Worm (Caenorhabditis elegans): Measurements from ENCODE around the gene W04D12.1.

W04D12.1 gene

DNA sequence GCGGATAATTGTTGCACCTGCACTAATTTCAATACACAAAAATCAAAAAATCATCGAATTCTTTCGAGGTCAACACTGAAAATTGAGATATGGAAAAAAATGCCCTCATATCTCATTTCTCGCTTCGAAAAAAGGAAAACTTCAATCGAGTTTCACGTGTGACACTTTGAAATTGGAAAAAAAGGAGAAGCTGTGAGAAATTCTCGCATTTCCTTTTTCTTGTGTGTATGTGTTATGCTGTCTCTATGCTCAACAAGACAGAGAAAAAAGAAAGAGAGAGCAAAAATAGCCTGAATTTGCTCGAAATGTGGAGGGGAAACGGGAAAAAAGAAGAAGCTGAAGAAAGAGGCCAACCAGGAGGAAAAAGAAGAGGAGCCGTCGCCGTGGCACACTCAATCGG, 9.7 kb downstream of the W04D12.1 start:
- TF ChIP-seq nhr-71 (tag; optimal IDR thresholded peaks at IDR 0.05) = peak; percentile 20
- no peak for TF ChIP-seq ztf-11 (tag; optimal IDR thresholded peaks at IDR 0.05)
- no peak for TF ChIP-seq nhr-28 (tag; optimal IDR thresholded peaks at IDR 0.05)
- TF ChIP-seq pax-3 (tag; optimal IDR thresholded peaks at IDR 0.05) = no peak
- peak; percentile 78 for TF ChIP-seq fkh-10 (GFP tag; optimal IDR thresholded peaks at IDR 0.05)
- peak; percentile 77 for TF ChIP-seq lin-14 (GFP tag; optimal IDR thresholded peaks at IDR 0.05)
- TF ChIP-seq lsy-2 (tag; optimal IDR thresholded peaks at IDR 0.05) = peak in 1 of 2 experiments; percentile 5
- peak; percentile 11 for TF ChIP-seq nhr-47 (tag; optimal IDR thresholded peaks at IDR 0.05)
- TF ChIP-seq efl-1 (optimal IDR thresholded peaks at IDR 0.05) = no peak
- peak in 1 of 2 experiments; percentile 27 for TF ChIP-seq efl-1 (GFP tag; optimal IDR thresholded peaks at IDR 0.05 in 1 of 2)
- TF ChIP-seq ceh-82 (tag; optimal IDR thresholded peaks at IDR 0.05) = peak in 1 of 3 experiments; percentile 38
- no peak for TF ChIP-seq C04F5.9 (tag; optimal IDR thresholded peaks at IDR 0.05)

- no peak for TF ChIP-seq isw-1 (GFP tag; IDR thresholded peaks at IDR 0.05)
- TF ChIP-seq rnt-1 (tag; optimal IDR thresholded peaks at IDR 0.05) = peak; percentile 9
- TF ChIP-seq C16A3.4 (tag; optimal IDR thresholded peaks at IDR 0.05) = no peak
- peak; percentile 12 for TF ChIP-seq swsn-7 (tag; optimal IDR thresholded peaks at IDR 0.05)
- no peak for TF ChIP-seq lin-14 (GFP tag; optimal IDR thresholded peaks at IDR 0.05)
- TF ChIP-seq hlh-17 (GFP tag; optimal IDR thresholded peaks at IDR 0.05; ENCODE audit: borderline replicate concordance) = no peak
- TF ChIP-seq ces-1 (GFP tag; optimal IDR thresholded peaks at IDR 0.05) = no peak
- no peak for TF ChIP-seq jun-1 (tag; optimal IDR thresholded peaks at IDR 0.05)
- TF ChIP-seq pax-3 (tag; optimal IDR thresholded peaks at IDR 0.05) = no peak
- no peak for TF ChIP-seq hpl-2 (GFP tag; optimal IDR thresholded peaks at IDR 0.05)
- peak; percentile 38 for TF ChIP-seq nhr-20 (tag; optimal IDR thresholded peaks at IDR 0.05)
- TF ChIP-seq nhr-11 (tag; optimal IDR thresholded peaks at IDR 0.05) = no peak
- no peak for TF ChIP-seq nhr-12 (tag; optimal IDR thresholded peaks at IDR 0.05)
- no peak for TF ChIP-seq C34B4.2 (tag; optimal IDR thresholded peaks at IDR 0.05)
- TF ChIP-seq nhr-237 (tag; optimal IDR thresholded peaks at IDR 0.05) = no peak
- TF ChIP-seq tlp-1 (tag; optimal IDR thresholded peaks at IDR 0.05) = no peak
- no peak for TF ChIP-seq unc-62 (GFP tag; optimal IDR thresholded peaks at IDR 0.05)
- no peak for TF ChIP-seq nhr-84 (tag; optimal IDR thresholded peaks at IDR 0.05)
- TF ChIP-seq nhr-19 (GFP tag; conservative IDR thresholded peaks at IDR 0.05) = 0 out of 2 replicates have a peak, but pooled peaks have one; percentile 2
- TF ChIP-seq lir-3 (tag; optimal IDR thresholded peaks at IDR 0.05; ENCODE audit: poor library complexity) = peak; percentile 1
- peak; percentile 19 for TF ChIP-seq elt-2 (tag; optimal IDR thresholded peaks at IDR 0.05)
- TF ChIP-seq efl-1 (optimal IDR thresholded peaks at IDR 0.05) = peak; percentile 24 to 71
- TF ChIP-seq efl-1 (GFP tag; optimal IDR thresholded peaks at IDR 0.05 in 1 of 2) = peak; percentile 80 to 97
- TF ChIP-seq dsc-1 (tag; optimal IDR thresholded peaks at IDR 0.05) = peak; percentile 11
- no peak for TF ChIP-seq lin-15B (tag; optimal IDR thresholded peaks at IDR 0.05)
- no peak for TF ChIP-seq ceh-88 (GFP tag; IDR thresholded peaks at IDR 0.05)
- no peak for TF ChIP-seq nhr-85 (tag)
- no peak for TF ChIP-seq ceh-90 (tag; optimal IDR thresholded peaks at IDR 0.05)
- TF ChIP-seq fkh-4 (tag; optimal IDR thresholded peaks at IDR 0.05; ENCODE audit: borderline replicate concordance) = no peak
- TF ChIP-seq grh-1 (GFP tag; IDR thresholded peaks at IDR 0.05) = no peak
- TF ChIP-seq egl-27 (tag; optimal IDR thresholded peaks at IDR 0.05) = no peak
- no peak for TF ChIP-seq pqm-1 (tag; optimal IDR thresholded peaks at IDR 0.05)
- TF ChIP-seq dpl-1 (GFP tag; optimal IDR thresholded peaks at IDR 0.05) = peak; percentile 43 to 78 (median 60)
- no peak for TF ChIP-seq ceh-8 (GFP tag; optimal IDR thresholded peaks at IDR 0.05)
- TF ChIP-seq lin-39 (tag; optimal IDR thresholded peaks at IDR 0.05) = no peak
- no peak for TF ChIP-seq egl-13 (tag; optimal IDR thresholded peaks at IDR 0.05)
- peak; percentile 54 for TF ChIP-seq nhr-71 (tag; optimal IDR thresholded peaks at IDR 0.05)
- no peak for TF ChIP-seq mdl-1 (tag; optimal IDR thresholded peaks at IDR 0.05)
- TF ChIP-seq blmp-1 (tag; optimal IDR thresholded peaks at IDR 0.05) = no peak
- TF ChIP-seq unc-86 (tag; optimal IDR thresholded peaks at IDR 0.05) = no peak
- TF ChIP-seq zag-1 (tag; optimal IDR thresholded peaks at IDR 0.05) = no peak
- peak; percentile 38 for TF ChIP-seq snu-23 (GFP tag; optimal IDR thresholded peaks at IDR 0.05)
- TF ChIP-seq irx-1 (tag; optimal IDR thresholded peaks at IDR 0.05) = no peak
- TF ChIP-seq C04F5.9 (tag; optimal IDR thresholded peaks at IDR 0.05) = no peak
- no peak for TF ChIP-seq skn-1 (tag; optimal IDR thresholded peaks at IDR 0.05)
Measured at ce11 chrIII:5853240-5853639, 16.5 kb downstream of the W04D12.1 start, which contains the start of gene ddx-23. Gene ddx-23, minus strand, starts transcription at chrIII:5853269.
